Worm (Caenorhabditis elegans) whole organism, L4/young adult: ENCODE measurements around the gene dos-2.
A peak's percentile ranks its signal among the peaks of the same experiment; 100 is the strongest.

Experiments
- W03F9.2 ChIP-seq: fragments of 150-350 bp; optimal IDR thresholded peaks from 2 replicates; lab custom pipeline; 2014; ENCODE audit warnings: missing biosample characterization, missing genetic modification characterization
- dao-5 ChIP-seq: sonication (generic microtip); optimal IDR thresholded peaks from 2 replicates; lab custom pipeline; 2016; ENCODE audit warnings: missing genotype, missing genetic modification characterization, moderate library complexity, missing compliant biosample characterization
- him-1 ChIP-seq: sonication (generic microtip); optimal IDR thresholded peaks from 2 replicates; lab custom pipeline; 2016; ENCODE audit warnings: missing genotype, missing genetic modification reagents, missing genetic modification characterization, missing compliant biosample characterization

The dos-2 gene

DNA sequence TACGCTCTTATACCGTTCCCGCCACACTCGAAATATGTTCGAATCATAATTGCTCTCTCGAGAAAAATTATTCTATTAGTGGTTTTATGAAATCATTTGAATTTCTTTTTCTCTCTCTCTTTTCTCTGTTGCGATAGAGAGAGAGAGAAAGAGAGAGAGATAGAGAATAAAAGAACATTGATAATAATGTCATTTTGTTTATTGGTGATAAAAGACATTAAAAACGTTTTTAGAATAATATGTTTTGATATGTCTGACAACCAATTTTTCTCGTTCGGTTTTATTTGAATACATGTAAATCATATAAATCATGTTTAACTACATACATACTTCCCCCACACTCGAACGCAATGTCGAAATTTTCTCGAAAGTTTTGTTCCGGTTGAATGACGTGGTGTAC, 23.1 kb upstream of the dos-2 start:
- TF ChIP-seq W03F9.2 (tag; lab: Kevin White, UChicago) (no peak), him-1 (tag; lab: Kevin White, UChicago) (no peak), dao-5 (no peak)

DNA sequence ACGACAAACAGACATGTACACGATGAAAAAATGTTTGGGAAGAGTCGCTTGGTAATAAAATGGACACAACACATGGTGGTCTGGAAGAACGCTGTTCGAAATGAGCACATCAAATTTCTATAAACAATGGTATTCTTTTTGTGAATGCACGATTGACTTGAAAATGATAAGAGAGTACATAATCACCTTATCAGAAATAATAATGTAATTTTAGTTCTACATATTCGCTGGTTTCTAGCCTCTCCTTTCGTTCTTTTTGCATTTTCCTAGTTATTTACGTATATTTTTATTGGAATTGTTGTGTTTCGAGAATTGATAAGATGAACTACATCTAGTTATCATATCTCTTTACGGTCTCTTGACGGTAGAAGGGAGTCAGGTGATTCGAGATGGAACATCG, 22.0 kb upstream of the dos-2 start:
- TF ChIP-seq W03F9.2 (tag; lab: Kevin White, UChicago) (no peak), dao-5 (no peak), him-1 (tag; lab: Kevin White, UChicago) (no peak)

DNA sequence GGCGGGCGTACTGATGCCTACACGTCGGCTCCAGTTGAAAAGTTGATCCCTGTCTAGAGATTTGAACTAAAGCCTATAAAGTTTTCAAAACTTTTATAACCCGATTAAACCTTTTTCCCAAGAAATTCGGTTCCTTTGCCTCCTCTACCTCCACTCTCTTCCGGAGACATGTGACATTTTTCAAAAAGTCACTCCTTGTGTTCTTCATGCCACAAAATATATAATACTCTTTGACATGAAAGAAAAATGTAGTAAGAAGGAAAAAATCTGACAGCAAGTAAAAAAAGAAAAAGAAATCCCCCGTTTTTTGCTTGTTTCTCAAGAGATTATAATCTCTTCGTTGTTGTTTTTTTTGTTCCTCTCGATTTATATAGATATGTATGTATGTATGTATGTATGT, 21.2 kb upstream of the dos-2 start:
- no peak for TF ChIP-seq dao-5
- no peak for TF ChIP-seq him-1 (tag; lab: Kevin White, UChicago)
- TF ChIP-seq W03F9.2 (tag; lab: Kevin White, UChicago): no peak

DNA sequence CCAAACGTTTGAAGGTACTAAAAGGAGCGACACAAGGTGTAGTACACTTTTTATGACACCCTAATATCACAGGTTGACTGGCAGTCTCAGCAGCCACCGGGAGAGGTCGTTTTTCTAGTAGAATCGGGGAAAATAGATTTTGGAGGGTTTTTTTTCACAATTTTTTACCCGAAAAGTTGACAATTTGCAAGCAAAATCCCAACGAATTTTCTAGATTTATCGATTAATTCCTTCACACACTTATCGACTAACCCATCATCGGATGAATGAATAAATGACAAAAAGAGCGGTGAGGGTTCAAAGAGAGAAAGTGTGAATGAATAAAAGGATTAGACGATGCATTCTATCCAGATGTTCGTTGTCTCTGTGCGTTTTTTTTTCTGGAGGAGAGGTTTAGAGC, 20.1 kb upstream of the dos-2 start:
- TF ChIP-seq W03F9.2 (tag; lab: Kevin White, UChicago) (no peak), dao-5 (no peak), him-1 (tag; lab: Kevin White, UChicago) (no peak)

DNA sequence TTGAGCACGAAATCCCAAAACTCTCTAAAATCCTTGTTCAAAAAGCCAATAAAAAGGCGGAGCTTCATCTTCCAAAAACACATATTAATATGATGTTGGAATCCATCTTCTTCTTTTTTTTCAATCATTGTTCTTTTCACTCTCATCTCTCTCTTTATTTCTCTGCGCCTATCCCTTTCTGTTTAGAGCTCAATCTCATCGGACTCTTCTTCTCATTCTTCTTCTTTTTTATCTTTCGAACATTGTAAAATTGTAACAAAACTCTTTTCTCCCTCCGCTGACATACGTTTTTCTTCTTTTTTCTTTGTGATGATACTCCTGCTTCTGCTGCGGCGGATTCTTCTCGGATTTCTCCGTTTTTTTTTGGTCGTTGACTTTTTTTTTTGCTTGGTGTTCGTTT, 19.3 kb upstream of the dos-2 start:
- TF ChIP-seq him-1 (tag; lab: Kevin White, UChicago): no peak
- no peak for TF ChIP-seq W03F9.2 (tag; lab: Kevin White, UChicago)
- no peak for TF ChIP-seq dao-5

DNA sequence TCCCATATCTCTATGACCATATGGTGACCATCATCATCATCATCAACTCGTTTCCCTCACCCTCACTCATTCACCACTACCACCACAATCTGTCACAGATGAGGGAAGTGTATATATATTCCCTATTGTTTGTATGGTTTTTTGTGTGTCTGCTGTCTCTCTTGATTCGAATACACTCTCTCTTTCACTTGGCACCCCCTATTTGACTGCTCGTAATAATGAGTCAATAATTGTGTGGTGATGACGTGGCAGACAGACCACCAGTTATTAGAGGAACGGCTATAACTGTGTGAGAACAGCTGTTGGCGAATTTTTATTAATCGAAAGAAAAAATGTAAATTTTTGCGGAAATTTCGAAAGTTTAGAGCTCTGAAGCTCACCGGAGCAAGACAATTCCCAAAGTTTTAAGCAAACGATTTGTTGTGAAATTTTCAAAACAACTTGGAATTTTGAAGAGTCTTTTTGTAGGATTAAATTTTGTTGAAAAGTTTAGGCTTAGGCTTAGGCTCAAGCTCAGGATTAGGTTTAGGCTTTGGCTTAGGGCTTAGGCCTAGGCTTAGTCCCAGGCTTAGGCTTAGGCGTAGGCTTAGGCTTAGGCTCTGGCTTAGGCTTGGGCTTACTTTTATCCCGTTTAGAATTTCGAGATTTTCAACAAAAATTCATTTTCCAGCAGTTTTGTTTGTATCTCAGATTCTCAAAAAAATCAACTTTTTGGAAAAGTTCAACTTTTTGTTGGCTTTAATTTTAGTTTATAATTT, 18.4 kb upstream of the dos-2 start:
- TF ChIP-seq him-1 (tag; lab: Kevin White, UChicago) (no peak), dao-5 (no peak), W03F9.2 (tag; lab: Kevin White, UChicago) (no peak)

DNA sequence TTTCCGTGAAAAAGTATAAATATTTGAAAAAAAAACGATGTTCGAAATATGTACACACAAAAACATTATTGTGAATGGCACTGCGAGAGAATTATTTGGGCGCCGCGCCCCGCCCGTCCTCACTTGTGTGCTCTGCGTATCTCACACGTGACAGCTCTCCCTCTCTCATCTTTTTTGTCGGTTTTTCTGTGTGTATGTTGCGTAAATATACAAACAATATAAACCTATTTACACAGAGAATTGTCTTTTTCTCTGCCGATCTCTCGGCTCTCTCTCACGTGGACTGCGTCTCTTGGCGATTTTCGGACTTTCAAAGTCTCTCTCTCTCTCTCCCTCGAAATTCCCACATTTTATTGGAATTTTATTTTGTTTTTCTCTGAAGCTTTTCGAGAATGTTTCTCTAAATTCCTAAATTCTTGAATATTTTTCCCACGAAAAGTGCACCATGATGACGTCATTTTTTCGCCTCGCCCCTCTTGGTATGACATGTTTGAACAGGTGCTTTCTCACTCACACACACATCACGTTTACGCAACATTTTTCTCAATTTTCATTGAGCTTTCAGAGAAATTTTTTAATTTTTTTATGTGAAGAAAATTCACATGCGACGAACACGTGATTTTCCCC, 17.3 kb upstream of the dos-2 start:
- TF ChIP-seq dao-5 (no peak), W03F9.2 (tag; lab: Kevin White, UChicago) (peak; percentile 35), him-1 (tag; lab: Kevin White, UChicago) (no peak)

DNA sequence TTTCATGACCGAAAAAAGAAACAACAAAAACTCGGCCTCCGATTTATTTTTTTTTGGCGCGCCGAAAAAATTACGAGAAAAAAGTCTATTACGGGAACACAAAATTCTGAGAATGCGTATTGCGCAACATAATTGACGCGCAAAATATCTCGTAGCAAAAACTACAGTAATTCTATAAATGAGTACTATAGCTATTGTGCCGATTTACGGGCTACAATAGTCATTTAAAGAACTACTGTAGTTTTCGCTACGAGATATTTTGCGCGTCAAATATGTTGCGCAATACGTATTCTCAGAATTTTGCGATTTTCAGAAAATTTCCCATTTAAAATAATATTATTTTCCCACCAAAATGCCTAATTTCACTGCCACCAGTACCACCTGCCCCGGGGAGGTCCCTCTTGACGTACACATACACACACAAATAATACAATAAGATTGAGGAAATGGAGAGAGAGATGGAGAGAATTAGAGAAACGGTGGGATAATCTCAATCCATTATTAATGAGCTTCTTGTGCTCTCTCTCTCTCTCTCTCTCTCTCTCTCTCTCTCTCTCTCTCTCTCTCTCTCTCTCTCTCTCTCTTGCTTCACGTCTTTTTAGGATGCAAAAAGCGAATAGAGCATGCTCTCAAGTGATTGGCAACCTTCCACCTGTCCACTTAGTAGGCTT, 16.5 kb upstream of the dos-2 start:
- TF ChIP-seq dao-5 (no peak), him-1 (tag; lab: Kevin White, UChicago) (no peak), W03F9.2 (tag; lab: Kevin White, UChicago) (no peak)

DNA sequence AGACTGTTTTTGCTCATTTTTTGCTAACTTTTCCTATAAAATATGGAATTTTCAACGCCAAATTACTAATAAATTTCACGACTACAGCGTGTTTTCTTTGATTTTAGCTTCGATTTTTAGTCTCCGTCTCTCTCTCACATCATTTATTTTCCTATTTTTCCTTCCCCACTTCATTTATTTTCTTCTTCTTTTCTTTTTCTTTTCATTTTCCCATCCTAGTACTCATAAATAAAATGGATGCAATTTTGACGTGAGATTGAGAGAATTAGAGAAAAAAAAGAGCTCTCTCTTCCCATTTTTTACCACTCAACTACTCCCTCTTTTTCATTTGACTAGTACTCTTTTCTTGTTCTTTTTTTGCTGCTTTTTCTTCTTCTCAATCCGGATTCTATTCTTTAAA, 15.8 kb upstream of the dos-2 start:
- no peak for TF ChIP-seq W03F9.2 (tag; lab: Kevin White, UChicago)

DNA sequence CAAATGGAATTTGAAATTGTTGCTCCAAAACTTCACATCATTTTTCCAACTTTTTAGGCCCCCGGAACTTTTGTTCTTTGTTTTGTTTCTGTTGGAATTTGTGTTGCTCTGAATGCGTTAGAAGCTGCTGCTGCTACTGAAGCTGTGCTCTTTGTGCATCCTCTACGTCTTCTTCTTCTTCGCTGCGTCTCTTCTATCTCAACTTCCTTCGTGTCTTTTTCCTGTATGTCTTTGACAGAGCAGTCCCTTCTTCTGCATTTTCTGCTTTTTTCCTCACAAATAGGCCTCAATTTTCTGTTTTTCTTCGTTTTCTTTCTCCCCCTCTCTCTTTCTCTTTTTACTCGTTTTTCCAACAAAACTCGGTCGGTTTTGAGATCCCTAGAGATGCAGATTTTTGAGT, 14.8 kb upstream of the dos-2 start:
- no peak for TF ChIP-seq him-1 (tag; lab: Kevin White, UChicago)
- no peak for TF ChIP-seq W03F9.2 (tag; lab: Kevin White, UChicago)
- TF ChIP-seq dao-5: no peak

DNA sequence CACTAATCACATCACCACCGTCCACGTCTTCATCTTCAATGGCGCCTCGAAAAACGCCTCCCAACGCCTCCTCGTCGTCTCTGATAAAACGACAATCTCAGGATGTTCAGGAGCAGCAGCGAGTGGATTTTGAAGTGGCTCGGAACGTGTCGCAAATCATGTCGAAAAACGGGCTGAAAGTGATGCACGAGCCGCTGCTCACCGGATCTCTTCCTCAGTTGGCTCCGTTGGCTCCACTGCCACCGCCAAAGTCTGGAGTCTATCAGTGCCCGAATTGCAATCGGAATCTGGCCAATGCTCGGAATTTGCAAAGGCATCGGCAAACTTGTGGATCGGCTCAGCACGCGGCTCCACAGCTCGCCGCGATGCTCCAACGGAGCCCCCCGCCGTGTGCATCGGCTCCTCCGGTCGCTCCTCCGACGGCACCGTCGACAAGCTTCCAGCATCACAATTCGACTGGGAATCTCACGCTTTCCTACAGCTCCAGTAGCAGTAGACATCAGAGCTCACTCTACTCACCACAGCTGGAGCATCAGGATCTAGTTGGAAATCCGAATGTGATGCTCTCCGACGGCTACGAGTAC, 11.6 kb upstream of the dos-2 start:
- no peak for TF ChIP-seq him-1 (tag; lab: Kevin White, UChicago)
- TF ChIP-seq W03F9.2 (tag; lab: Kevin White, UChicago): no peak
- no peak for TF ChIP-seq dao-5

DNA sequence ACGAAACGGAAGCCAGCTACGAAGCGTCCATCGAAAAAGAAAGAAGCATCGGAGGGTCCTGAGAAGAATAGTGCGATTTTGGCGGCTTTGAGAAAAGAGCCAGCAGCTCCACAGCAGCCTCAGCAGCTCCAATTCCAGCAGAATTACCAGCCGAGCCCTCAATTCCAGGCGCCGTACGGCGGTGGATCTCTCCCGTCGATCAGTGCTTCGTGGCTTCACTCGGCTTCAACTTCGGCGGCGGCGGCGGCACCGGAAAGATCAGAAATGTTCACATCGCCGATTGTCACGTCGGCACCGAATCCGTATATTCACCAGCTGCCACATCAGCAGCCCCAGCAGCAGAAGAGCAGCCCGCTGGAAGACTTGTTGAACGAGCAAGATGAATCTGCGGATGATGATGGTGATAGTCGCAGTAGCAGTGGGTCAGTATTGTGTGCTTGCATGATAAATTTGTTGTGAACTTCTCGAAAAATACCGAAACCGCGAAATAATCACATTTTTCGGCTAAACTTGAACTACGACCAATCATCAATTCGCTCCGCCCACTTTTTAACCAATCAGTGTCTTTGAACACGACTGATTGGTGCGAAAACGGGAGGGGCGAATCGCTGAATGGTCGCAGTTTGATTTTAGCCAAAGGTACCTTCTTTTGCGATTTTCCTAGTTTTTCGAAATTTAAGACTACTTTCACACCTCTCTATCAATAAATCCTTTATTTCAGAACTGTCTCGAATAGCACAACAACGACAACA, 10.2 kb upstream of the dos-2 start:
- no peak for TF ChIP-seq W03F9.2 (tag; lab: Kevin White, UChicago)
- TF ChIP-seq dao-5: no peak
- TF ChIP-seq him-1 (tag; lab: Kevin White, UChicago): no peak

DNA sequence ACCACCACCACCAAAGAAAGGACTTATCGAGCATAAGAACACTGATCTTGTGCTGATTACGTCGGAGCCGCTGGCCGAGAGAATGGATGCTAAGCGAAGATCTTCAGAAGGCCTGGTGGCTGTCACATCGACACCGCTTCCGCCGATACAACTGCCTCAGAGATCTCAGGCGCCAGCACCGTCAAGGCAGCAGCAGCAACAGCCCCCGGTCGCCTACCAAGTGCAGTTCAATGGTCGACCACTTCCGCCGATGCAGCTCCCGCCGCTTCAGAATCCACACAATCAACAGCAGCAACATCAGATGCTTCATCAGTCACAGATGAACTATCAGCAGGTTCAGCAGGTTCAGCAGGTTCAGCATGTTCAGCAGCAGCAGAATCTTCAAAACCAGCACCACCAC, 9.0 kb upstream of the dos-2 start:
- TF ChIP-seq W03F9.2 (tag; lab: Kevin White, UChicago) (no peak), him-1 (tag; lab: Kevin White, UChicago) (no peak), dao-5 (no peak)
